Worm (Caenorhabditis elegans) whole organism, late embryonic: ENCODE results near the gene F22D3.4.
A peak's percentile ranks its signal among the peaks of the same experiment; 100 is the strongest.

Source experiments
- C08G9.2 ChIP-seq: sonication (generic microtip); optimal IDR thresholded peaks from 2 replicates; lab custom pipeline; 2016; ENCODE audit warnings: mild to moderate bottlenecking, missing genetic modification characterization, moderate library complexity, missing compliant biosample characterization
- C38D4.7 ChIP-seq: fragments of 200-800 bp; sonication (Bioruptor generic); optimal IDR thresholded peaks from 2 replicates; lab custom pipeline; 2018; ENCODE audit warnings: mild to moderate bottlenecking, missing genetic modification characterization, moderate library complexity, missing compliant biosample characterization
- F13H6.1 ChIP-seq: sonication (generic microtip); optimal IDR thresholded peaks from 2 replicates; lab custom pipeline; 2016; ENCODE audit warnings: missing genetic modification characterization, missing compliant biosample characterization
- K02D7.2 ChIP-seq: sonication (generic microtip); optimal IDR thresholded peaks from 2 replicates; lab custom pipeline; 2017; ENCODE audit warnings: mild to moderate bottlenecking, missing genetic modification characterization, missing compliant biosample characterization
- K09A11.1 ChIP-seq: sonication (generic microtip); optimal IDR thresholded peaks from 2 replicates; lab custom pipeline; 2017; ENCODE audit warnings: antibody characterized with exemption, mild to moderate bottlenecking, missing genetic modification characterization, missing compliant biosample characterization; ENCODE audit not compliant: insufficient read depth
- T23F11.4 ChIP-seq: fragments of 200-800 bp; sonication (Bioruptor generic); optimal IDR thresholded peaks from 2 replicates; lab custom pipeline; 2018; ENCODE audit warnings: mild to moderate bottlenecking, missing genetic modification characterization, missing compliant biosample characterization
- ahr-1 ChIP-seq: sonication (generic microtip); optimal IDR thresholded peaks from 2 replicates; lab custom pipeline; 2016; ENCODE audit warnings: missing genetic modification characterization, missing compliant biosample characterization
- ama-1 ChIP-seq: fragments of 150-350 bp; optimal IDR thresholded peaks from 2 replicates; lab custom pipeline; 2014
- ceh-18 ChIP-seq: sonication (generic microtip); optimal IDR thresholded peaks from 2 replicates; lab custom pipeline; 2016; ENCODE audit warnings: missing genetic modification characterization, missing compliant biosample characterization
- ceh-19 ChIP-seq: fragments of 200-800 bp; sonication (Bioruptor generic); optimal IDR thresholded peaks from 2 replicates; lab custom pipeline; 2018; ENCODE audit warnings: mild to moderate bottlenecking, missing genetic modification characterization, missing compliant biosample characterization
- ceh-2 ChIP-seq: sonication (generic microtip); optimal IDR thresholded peaks from 2 replicates; lab custom pipeline; 2016; ENCODE audit warnings: missing genotype, missing genetic modification characterization, missing compliant biosample characterization
- ceh-22 ChIP-seq: sonication (generic microtip); optimal IDR thresholded peaks from 2 replicates; lab custom pipeline; 2017; ENCODE audit warnings: missing biosample characterization, missing genetic modification characterization
- ceh-24 ChIP-seq: sonication (generic microtip); optimal IDR thresholded peaks from 2 replicates; lab custom pipeline; 2016; ENCODE audit warnings: mild to moderate bottlenecking, missing genetic modification characterization, missing compliant biosample characterization
- ceh-30 ChIP-seq: fragments of 150-350 bp; optimal IDR thresholded peaks from 2 replicates; lab custom pipeline; 2014; ENCODE audit warnings: missing biosample characterization, missing genetic modification characterization
- ceh-31 ChIP-seq: sonication (generic microtip); optimal IDR thresholded peaks from 2 replicates; lab custom pipeline; 2016; ENCODE audit warnings: missing genetic modification characterization, missing compliant biosample characterization
- ceh-45 ChIP-seq: fragments of 200-800 bp; sonication (Bioruptor generic); IDR thresholded peaks from 2 replicates; pipeline ENCODE4 v1.3.6; 2022; ENCODE audit warnings: missing genetic modification reagents, missing genetic modification characterization, missing compliant biosample characterization
- ceh-48 ChIP-seq: sonication (generic microtip); optimal IDR thresholded peaks from 2 replicates; lab custom pipeline; 2016; ENCODE audit warnings: missing genetic modification characterization, inconsistent platforms, missing compliant biosample characterization
- ceh-6 ChIP-seq: fragments of 200-800 bp; sonication (Bioruptor generic); optimal IDR thresholded peaks from 2 replicates; lab custom pipeline; 2018; ENCODE audit warnings: mild to moderate bottlenecking, missing genetic modification characterization, missing compliant biosample characterization
- ceh-9 ChIP-seq: sonication (generic microtip); optimal IDR thresholded peaks from 2 replicates; lab custom pipeline; 2016; ENCODE audit warnings: mild to moderate bottlenecking, missing genetic modification characterization, inconsistent platforms, missing compliant biosample characterization
- che-1 ChIP-seq: sonication (generic microtip); optimal IDR thresholded peaks from 2 replicates; lab custom pipeline; 2016; ENCODE audit warnings: mild to moderate bottlenecking, missing genetic modification characterization, missing compliant biosample characterization
- dmd-4 ChIP-seq: sonication (generic microtip); optimal IDR thresholded peaks from 2 replicates; lab custom pipeline; 2016; ENCODE audit warnings: borderline replicate concordance, missing genetic modification characterization, missing compliant biosample characterization
- elt-2 ChIP-seq: sonication (generic microtip); optimal IDR thresholded peaks from 2 replicates; lab custom pipeline; 2016; ENCODE audit warnings: missing genetic modification reagents, missing genetic modification characterization, missing compliant biosample characterization
- elt-4 ChIP-seq: sonication (generic microtip); optimal IDR thresholded peaks from 2 replicates; lab custom pipeline; 2016; ENCODE audit warnings: missing genetic modification characterization, missing compliant biosample characterization
- ets-4 ChIP-seq: sonication (generic microtip); optimal IDR thresholded peaks from 2 replicates; lab custom pipeline; 2016; ENCODE audit warnings: missing genetic modification characterization, missing compliant biosample characterization
- fkh-10 ChIP-seq: fragments of 150-350 bp; optimal IDR thresholded peaks from 2 replicates; lab custom pipeline; 2014; ENCODE audit warnings: missing biosample characterization, missing genetic modification reagents, missing genetic modification characterization
- gmeb-2 ChIP-seq: sonication (generic microtip); optimal IDR thresholded peaks from 2 replicates; lab custom pipeline; 2016; ENCODE audit warnings: missing genetic modification characterization, inconsistent platforms, missing compliant biosample characterization
- hlh-13 ChIP-seq: fragments of 200-800 bp; sonication (Bioruptor generic); optimal IDR thresholded peaks from 2 replicates; lab custom pipeline; 2018; ENCODE audit warnings: mild to moderate bottlenecking, missing genetic modification characterization, missing compliant biosample characterization
- hlh-30 ChIP-seq: sonication (generic microtip); optimal IDR thresholded peaks from 2 replicates; lab custom pipeline; 2017; ENCODE audit warnings: antibody characterized with exemption, missing genetic modification characterization, missing compliant biosample characterization; ENCODE audit not compliant: insufficient read depth
- hlh-6 ChIP-seq: sonication (generic microtip); optimal IDR thresholded peaks from 2 replicates; lab custom pipeline; 2016; ENCODE audit warnings: missing genotype, missing genetic modification characterization, missing compliant biosample characterization
- nfya-1 ChIP-seq: sonication (generic microtip); optimal IDR thresholded peaks from 2 replicates; lab custom pipeline; 2017; ENCODE audit warnings: missing genetic modification characterization, mild to moderate bottlenecking, missing compliant biosample characterization, antibody characterized with exemption, moderate library complexity
- odd-2 ChIP-seq: sonication (generic microtip); optimal IDR thresholded peaks from 2 replicates; lab custom pipeline; 2017; ENCODE audit warnings: antibody characterized with exemption, mild to moderate bottlenecking, missing genetic modification characterization, missing compliant biosample characterization
- pag-3 ChIP-seq: sonication (generic microtip); optimal IDR thresholded peaks from 2 replicates; lab custom pipeline; 2016; ENCODE audit warnings: missing compliant biosample characterization, missing genetic modification characterization, borderline replicate concordance
- pat-9 ChIP-seq: fragments of 200-800 bp; sonication (Bioruptor generic); optimal IDR thresholded peaks from 2 replicates; lab custom pipeline; 2018; ENCODE audit warnings: mild to moderate bottlenecking, missing genetic modification characterization, moderate library complexity, missing compliant biosample characterization
- pax-1 ChIP-seq: fragments of 150-350 bp; optimal IDR thresholded peaks from 2 replicates; lab custom pipeline; 2014; ENCODE audit warnings: missing biosample characterization, missing genetic modification characterization
- pqm-1 ChIP-seq: sonication (generic microtip); optimal IDR thresholded peaks from 2 replicates; lab custom pipeline; 2016; ENCODE audit warnings: missing genetic modification characterization, missing compliant biosample characterization
- pros-1 ChIP-seq: fragments of 150-350 bp; optimal IDR thresholded peaks from 2 replicates; lab custom pipeline; 2014; ENCODE audit warnings: missing biosample characterization, missing genetic modification reagents, missing genetic modification characterization
- ref-2 ChIP-seq: sonication (generic microtip); optimal IDR thresholded peaks from 2 replicates; lab custom pipeline; 2016; ENCODE audit warnings: missing genetic modification characterization, missing compliant biosample characterization
- rnt-1 ChIP-seq: sonication (generic microtip); optimal IDR thresholded peaks from 2 replicates; lab custom pipeline; 2016; ENCODE audit warnings: missing genetic modification characterization, missing compliant biosample characterization
- sdc-2 ChIP-seq: sonication (generic microtip); optimal IDR thresholded peaks from 2 replicates; lab custom pipeline; 2016; ENCODE audit warnings: missing genotype, missing genetic modification characterization, missing compliant biosample characterization
- sox-4 ChIP-seq: sonication (generic microtip); optimal IDR thresholded peaks from 2 replicates; lab custom pipeline; 2017; ENCODE audit warnings: mild to moderate bottlenecking, missing genetic modification characterization, inconsistent platforms, missing compliant biosample characterization
- syd-9 ChIP-seq: sonication (generic microtip); optimal IDR thresholded peaks from 2 replicates; lab custom pipeline; 2016; ENCODE audit warnings: mild to moderate bottlenecking, missing genetic modification characterization, moderate library complexity, missing compliant biosample characterization
- tbx-2 ChIP-seq: sonication (generic microtip); optimal IDR thresholded peaks from 2 replicates; lab custom pipeline; 2016; ENCODE audit warnings: missing genetic modification characterization, missing compliant biosample characterization
- ttx-3 ChIP-seq: sonication (generic microtip); optimal IDR thresholded peaks from 2 replicates; lab custom pipeline; 2016; ENCODE audit warnings: missing genetic modification reagents, missing genetic modification characterization, missing compliant biosample characterization
- unc-3 ChIP-seq, 2 experiments: fragments of 200-800 bp in 1 of 2; sonication (Bioruptor generic) in 1 of 2; sonication (generic microtip) in 1 of 2; conservative IDR thresholded peaks in 1 of 2; optimal IDR thresholded peaks in 1 of 2; 2 replicates each; pipeline versions ENCODE4 v1.3.6 to Lab custom; 2016 to 2022; ENCODE audit warnings: missing compliant biosample characterization in 2 of 2, missing genetic modification characterization in 2 of 2, missing genetic modification reagents in 1 of 2
- unc-55 ChIP-seq: sonication (generic microtip); optimal IDR thresholded peaks from 2 replicates; lab custom pipeline; 2017; ENCODE audit warnings: missing biosample characterization, missing genetic modification reagents, missing genetic modification characterization
- zip-5 ChIP-seq: sonication (generic microtip); optimal IDR thresholded peaks from 2 replicates; lab custom pipeline; 2016; ENCODE audit warnings: missing genetic modification characterization, missing compliant biosample characterization

F22D3.4 gene

ce11 chrII:6930072-6930471 is 2.7 kb upstream of the F22D3.4 start:
- TF ChIP-seq ceh-48 (tag; lab: Kevin White, UChicago) (no peak), ref-2 (no peak), K02D7.2 (tag; lab: Kevin White, UChicago) (no peak)

DNA sequence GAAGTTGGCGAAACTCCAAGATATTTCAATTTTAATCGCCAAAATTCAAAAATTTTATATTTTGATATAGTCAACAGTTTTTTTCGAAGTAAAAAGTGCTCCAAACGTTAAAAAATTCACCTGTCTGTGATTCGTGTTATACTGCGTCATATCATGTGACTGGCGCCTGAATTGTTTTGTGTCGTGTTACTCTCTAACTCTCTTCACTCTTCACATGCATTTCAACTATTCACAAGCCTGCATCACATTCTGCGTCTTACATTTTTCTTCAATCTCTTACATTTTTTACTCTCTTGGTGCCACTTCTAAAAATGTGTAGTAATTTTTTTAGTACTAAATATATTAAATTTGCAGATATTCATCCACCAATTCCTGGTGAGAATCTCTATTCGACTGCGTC is 1.0 kb upstream of the F22D3.4 start, which contains the start of gene flcn-1:
TSS of gene flcn-1 (plus strand) at position 348 of the 400 bp plus-strand sequence.
- TF ChIP-seq hlh-30 (peak; percentile 66), sdc-2 (tag; lab: Kevin White, UChicago) (no peak)

ce11 chrII:6927034-6927433 is 369 bp downstream of the F22D3.4 start:
- no peak for TF ChIP-seq ttx-3
- no peak for TF ChIP-seq ceh-19 (GFP tag; lab: Kevin White, UChicago)
- no peak for TF ChIP-seq ceh-9 (tag; lab: Kevin White, UChicago)
- TF ChIP-seq hlh-6 (tag; lab: Kevin White, UChicago), result no peak
- TF ChIP-seq pros-1, result no peak
- TF ChIP-seq elt-4 (tag; lab: Kevin White, UChicago), result no peak
- no peak for TF ChIP-seq ceh-45
- no peak for TF ChIP-seq hlh-30
- TF ChIP-seq unc-3 (GFP tag; conservative IDR thresholded peaks at IDR 0.05; lab: Robert Waterston, UW), result no peak
- no peak for TF ChIP-seq unc-3 (tag; optimal IDR thresholded peaks at IDR 0.05; lab: Kevin White, UChicago)
- TF ChIP-seq ceh-31 (tag; lab: Kevin White, UChicago), result no peak
- TF ChIP-seq C08G9.2 (tag; lab: Kevin White, UChicago), result no peak
- no peak for TF ChIP-seq pat-9 (tag; lab: Kevin White, UChicago)
- TF ChIP-seq tbx-2 (tag; lab: Kevin White, UChicago), result no peak
- no peak for TF ChIP-seq ceh-22 (tag; lab: Kevin White, UChicago)
- TF ChIP-seq dmd-4, result no peak
- no peak for TF ChIP-seq sox-4 (tag; lab: Kevin White, UChicago)
- TF ChIP-seq pax-1 (tag; lab: Kevin White, UChicago), result no peak
- TF ChIP-seq hlh-13 (GFP tag; lab: Kevin White, UChicago), result no peak
- no peak for TF ChIP-seq rnt-1 (tag; lab: Kevin White, UChicago)

DNA sequence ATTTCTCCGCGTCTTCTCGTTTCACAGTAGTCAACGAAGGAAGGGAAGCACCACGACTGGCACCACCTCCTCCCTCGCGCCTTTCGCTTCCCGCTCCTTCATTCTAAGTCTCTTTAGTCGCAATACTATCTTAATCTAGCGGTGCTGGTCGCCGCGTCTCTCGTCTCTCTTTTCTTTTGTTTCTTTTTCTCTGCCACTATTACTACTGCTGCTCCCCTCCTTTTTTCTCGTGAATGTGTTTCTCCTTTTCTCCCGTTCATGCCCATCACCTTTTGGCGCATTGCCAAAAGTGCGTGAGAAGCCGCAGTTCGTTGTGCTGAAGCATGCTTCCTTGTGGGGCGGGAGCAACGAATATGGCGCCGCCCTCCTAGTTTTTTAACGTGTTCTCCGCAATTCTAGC is 915 bp downstream of the F22D3.4 start:
- TF ChIP-seq T23F11.4 (GFP tag; lab: Kevin White, UChicago) (no peak), pag-3 (tag; lab: Kevin White, UChicago) (no peak), C38D4.7 (GFP tag; lab: Kevin White, UChicago) (no peak), gmeb-2 (tag; lab: Kevin White, UChicago) (no peak), K09A11.1 (tag; lab: Kevin White, UChicago) (no peak), F13H6.1 (no peak), che-1 (tag; lab: Kevin White, UChicago) (no peak), ets-4 (no peak), odd-2 (tag; lab: Kevin White, UChicago) (no peak), ceh-31 (tag; lab: Kevin White, UChicago) (peak; percentile 53), pat-9 (tag; lab: Kevin White, UChicago) (no peak), ahr-1 (no peak), ceh-30 (tag; lab: Kevin White, UChicago) (no peak), ref-2 (no peak), K02D7.2 (tag; lab: Kevin White, UChicago) (no peak), fkh-10 (GFP tag; lab: Kevin White, UChicago) (no peak), ceh-18 (tag; lab: Kevin White, UChicago) (peak; percentile 55), syd-9 (tag; lab: Kevin White, UChicago) (peak; percentile 38), sdc-2 (tag; lab: Kevin White, UChicago) (no peak), unc-55 (GFP tag; lab: Kevin White, UChicago) (peak; percentile 40), ceh-24 (tag; lab: Kevin White, UChicago) (no peak), rnt-1 (tag; lab: Kevin White, UChicago) (no peak), elt-2 (tag; lab: Kevin White, UChicago) (no peak), pros-1 (peak; percentile 1), nfya-1 (tag; lab: Kevin White, UChicago) (no peak), unc-3 (GFP tag; conservative IDR thresholded peaks at IDR 0.05; lab: Robert Waterston, UW) (no peak), unc-3 (tag; optimal IDR thresholded peaks at IDR 0.05; lab: Kevin White, UChicago) (no peak), ceh-2 (tag; lab: Kevin White, UChicago) (no peak), ttx-3 (no peak), ceh-6 (GFP tag; lab: Kevin White, UChicago) (no peak), ama-1 (lab: Kevin White, UChicago) (no peak), zip-5 (tag; lab: Kevin White, UChicago) (no peak), pqm-1 (tag; lab: Kevin White, UChicago) (no peak)
